Worm (Caenorhabditis elegans) whole organism, L1 larva: ENCODE measurements around the gene cpg-19.

Source experiments
- C04F5.9 ChIP-seq: sonication (generic microtip); optimal IDR thresholded peaks from 2 replicates; lab custom pipeline; 2016; ENCODE audit warnings: missing genetic modification characterization, missing compliant biosample characterization
- F16B12.6 ChIP-seq: fragments of 150-350 bp; optimal IDR thresholded peaks from 2 replicates; lab custom pipeline; 2014; ENCODE audit warnings: missing biosample characterization, missing genetic modification characterization
- Y116A8C.19 ChIP-seq: sonication (generic microtip); optimal IDR thresholded peaks from 2 replicates; lab custom pipeline; 2016; ENCODE audit warnings: missing compliant biosample characterization, missing genetic modification characterization, borderline replicate concordance
- alr-1 ChIP-seq: fragments of 200-800 bp; sonication (Bioruptor generic); optimal IDR thresholded peaks from 2 replicates; lab custom pipeline; 2018; ENCODE audit warnings: borderline replicate concordance, mild to moderate bottlenecking, missing genetic modification characterization, missing compliant biosample characterization
- aly-2 ChIP-seq: fragments of 150-350 bp; optimal IDR thresholded peaks from 2 replicates; lab custom pipeline; 2014; ENCODE audit warnings: missing biosample characterization, missing genetic modification characterization
- ama-1 ChIP-seq: fragments of 150-350 bp; optimal IDR thresholded peaks from 2 replicates; lab custom pipeline; 2014
- ceh-8 ChIP-seq: fragments of 200-800 bp; sonication (Bioruptor generic); optimal IDR thresholded peaks from 2 replicates; lab custom pipeline; 2018; ENCODE audit warnings: mild to moderate bottlenecking, missing genetic modification characterization, moderate library complexity, missing compliant biosample characterization
- ceh-82 ChIP-seq, 3 experiments: fragments of 150-350 bp in 1 of 3; sonication (generic microtip) in 2 of 3; optimal IDR thresholded peaks; 2 replicates each; lab custom pipeline; 2014 to 2017; ENCODE audit warnings: missing biosample characterization in 3 of 3, missing genetic modification characterization in 3 of 3
- dpl-1 ChIP-seq, 3 experiments: fragments of 150-350 bp in 2 of 3; sonication (generic microtip) in 1 of 3; optimal IDR thresholded peaks; 2 replicates each; lab custom pipeline; 2014 to 2017; ENCODE audit warnings: missing biosample characterization in 3 of 3, missing genetic modification characterization in 3 of 3, missing genetic modification reagents in 3 of 3
- dsc-1 ChIP-seq: sonication (generic microtip); optimal IDR thresholded peaks from 2 replicates; lab custom pipeline; 2016; ENCODE audit warnings: mild to moderate bottlenecking, missing genetic modification characterization, missing compliant biosample characterization
- egl-13 ChIP-seq: sonication (generic microtip); optimal IDR thresholded peaks from 2 replicates; lab custom pipeline; 2016; ENCODE audit warnings: missing genotype, missing genetic modification reagents, missing genetic modification characterization, missing compliant biosample characterization
- egl-27 ChIP-seq, 2 experiments: fragments of 150-350 bp in 1 of 2; sonication (generic microtip); optimal IDR thresholded peaks; 3 replicates each; lab custom pipeline; 2017 to 2018; ENCODE audit warnings: missing biosample characterization in 2 of 2, missing genetic modification characterization in 2 of 2, missing genetic modification reagents in 2 of 2
- elt-2 ChIP-seq: sonication (generic microtip); optimal IDR thresholded peaks from 2 replicates; lab custom pipeline; 2016; ENCODE audit warnings: missing genetic modification characterization, mild to moderate bottlenecking, inconsistent platforms, missing compliant biosample characterization, missing genetic modification reagents
- fkh-8 ChIP-seq: sonication (generic microtip); optimal IDR thresholded peaks from 2 replicates; lab custom pipeline; 2016; ENCODE audit warnings: mild to moderate bottlenecking, missing genetic modification characterization, missing compliant biosample characterization
- grh-1 ChIP-seq: fragments of 200-800 bp; sonication (Bioruptor generic); IDR thresholded peaks from 2 replicates; pipeline ENCODE4 v1.3.6; 2022; ENCODE audit warnings: missing genetic modification reagents, missing genetic modification characterization, missing compliant biosample characterization
- hlh-17 ChIP-seq: fragments of 200-800 bp; sonication (Bioruptor generic); optimal IDR thresholded peaks from 2 replicates; lab custom pipeline; 2018; ENCODE audit warnings: missing genetic modification characterization, mild to moderate bottlenecking, missing compliant biosample characterization, moderate library complexity, borderline replicate concordance
- hpl-2 ChIP-seq: fragments of 150-350 bp; optimal IDR thresholded peaks from 2 replicates; lab custom pipeline; 2014; ENCODE audit warnings: missing biosample characterization, missing genetic modification reagents, missing genetic modification characterization
- irx-1 ChIP-seq: sonication (generic microtip); optimal IDR thresholded peaks from 2 replicates; lab custom pipeline; 2016; ENCODE audit warnings: missing genetic modification characterization, missing compliant biosample characterization
- isw-1 ChIP-seq: fragments of 200-800 bp; sonication (Bioruptor generic); IDR thresholded peaks from 2 replicates; pipeline ENCODE4 v1.3.6; 2022; ENCODE audit warnings: missing genetic modification characterization, missing compliant biosample characterization
- jun-1 ChIP-seq: fragments of 150-350 bp; optimal IDR thresholded peaks from 2 replicates; lab custom pipeline; 2014; ENCODE audit warnings: missing biosample characterization, missing genetic modification reagents, missing genetic modification characterization
- lin-13 ChIP-seq: fragments of 150-350 bp; optimal IDR thresholded peaks from 2 replicates; lab custom pipeline; 2014; ENCODE audit warnings: missing biosample characterization, missing genetic modification reagents, missing genetic modification characterization
- lin-14 ChIP-seq: fragments of 200-800 bp; sonication (Bioruptor generic); optimal IDR thresholded peaks from 2 replicates; lab custom pipeline; 2018; ENCODE audit warnings: mild to moderate bottlenecking, missing genetic modification characterization, moderate library complexity, missing compliant biosample characterization
- lin-15B ChIP-seq: fragments of 150-350 bp; sonication (generic microtip); optimal IDR thresholded peaks from 3 replicates; lab custom pipeline; 2014; ENCODE audit warnings: missing biosample characterization, missing genetic modification characterization
- lin-35 ChIP-seq, 2 experiments: fragments of 150-350 bp; optimal IDR thresholded peaks; 2 replicates each; lab custom pipeline; 2014; ENCODE audit warnings: missing biosample characterization in 2 of 2, missing genetic modification characterization in 2 of 2, missing genetic modification reagents in 2 of 2
- lin-39 ChIP-seq: fragments of 150-350 bp; optimal IDR thresholded peaks from 2 replicates; lab custom pipeline; 2014; ENCODE audit warnings: missing biosample characterization, missing genetic modification reagents, missing genetic modification characterization
- lir-3 ChIP-seq: sonication (generic microtip); optimal IDR thresholded peaks from 2 replicates; lab custom pipeline; 2016; ENCODE audit warnings: mild to moderate bottlenecking, missing genetic modification characterization, moderate library complexity, missing compliant biosample characterization; ENCODE audit not compliant: poor library complexity
- lsy-2 ChIP-seq, 2 experiments: fragments of 150-350 bp; optimal IDR thresholded peaks; 2 replicates each; lab custom pipeline; 2014; ENCODE audit warnings: missing biosample characterization in 2 of 2, missing genetic modification characterization in 2 of 2
- mab-9 ChIP-seq: fragments of 200-800 bp; sonication (Bioruptor generic); IDR thresholded peaks from 2 replicates; pipeline ENCODE4 v1.3.6; 2022; ENCODE audit warnings: missing genetic modification reagents, missing genetic modification characterization, missing compliant biosample characterization
- mdl-1 ChIP-seq, 2 experiments: fragments of 150-350 bp; optimal IDR thresholded peaks; 2 replicates each; lab custom pipeline; 2014 to 2017; ENCODE audit warnings: missing biosample characterization in 2 of 2, missing genetic modification characterization in 2 of 2, inconsistent platforms in 1 of 2
- mef-2 ChIP-seq: fragments of 150-350 bp; optimal IDR thresholded peaks from 2 replicates; lab custom pipeline; 2014; ENCODE audit warnings: missing biosample characterization, missing genetic modification characterization
- mep-1 ChIP-seq: fragments of 150-350 bp; optimal IDR thresholded peaks from 2 replicates; lab custom pipeline; 2014; ENCODE audit warnings: missing biosample characterization, missing genetic modification characterization
- nhr-11 ChIP-seq: fragments of 150-350 bp; optimal IDR thresholded peaks from 2 replicates; lab custom pipeline; 2014; ENCODE audit warnings: missing biosample characterization, missing genetic modification characterization
- nhr-19 ChIP-seq: fragments of 200-800 bp; sonication (Bioruptor generic); conservative IDR thresholded peaks from 2 replicates; pipeline ENCODE4 v1.3.6; 2022; ENCODE audit warnings: missing genetic modification characterization, missing compliant biosample characterization
- nhr-20 ChIP-seq: sonication (generic microtip); optimal IDR thresholded peaks from 2 replicates; lab custom pipeline; 2016; ENCODE audit warnings: mild to moderate bottlenecking, missing genetic modification characterization, missing compliant biosample characterization
- nhr-237 ChIP-seq: fragments of 150-350 bp; optimal IDR thresholded peaks from 2 replicates; lab custom pipeline; 2014; ENCODE audit warnings: missing biosample characterization, missing genetic modification characterization
- nhr-28 ChIP-seq: fragments of 150-350 bp; optimal IDR thresholded peaks from 2 replicates; lab custom pipeline; 2014; ENCODE audit warnings: missing biosample characterization, missing genetic modification characterization
- nhr-47 ChIP-seq: sonication (generic microtip); optimal IDR thresholded peaks from 2 replicates; lab custom pipeline; 2016; ENCODE audit warnings: mild to moderate bottlenecking, missing genetic modification characterization, moderate library complexity, missing compliant biosample characterization
- nhr-71 ChIP-seq: sonication (generic microtip); optimal IDR thresholded peaks from 2 replicates; lab custom pipeline; 2016; ENCODE audit warnings: mild to moderate bottlenecking, missing genetic modification characterization, moderate library complexity, missing compliant biosample characterization
- nhr-84 ChIP-seq: sonication (generic microtip); optimal IDR thresholded peaks from 2 replicates; lab custom pipeline; 2017; ENCODE audit warnings: missing biosample characterization, missing genetic modification characterization
- nhr-85 ChIP-seq: sonication (generic microtip); peaks from one replicate; lab custom pipeline; 2016; ENCODE audit warnings: missing genetic modification characterization, inconsistent platforms, missing compliant biosample characterization
- nhr-90 ChIP-seq: sonication (generic microtip); optimal IDR thresholded peaks from 2 replicates; lab custom pipeline; 2016; ENCODE audit warnings: mild to moderate bottlenecking, missing genetic modification characterization, missing compliant biosample characterization; ENCODE audit not compliant: poor library complexity
- pag-3 ChIP-seq: sonication (generic microtip); optimal IDR thresholded peaks from 2 replicates; lab custom pipeline; 2017; ENCODE audit warnings: missing genetic modification characterization, mild to moderate bottlenecking, missing compliant biosample characterization, antibody characterized with exemption, borderline replicate concordance; ENCODE audit not compliant: insufficient read depth
- pqm-1 ChIP-seq: sonication (generic microtip); optimal IDR thresholded peaks from 3 replicates; lab custom pipeline; 2017; ENCODE audit warnings: missing biosample characterization, missing genetic modification characterization
- sox-4 ChIP-seq: sonication (generic microtip); optimal IDR thresholded peaks from 2 replicates; lab custom pipeline; 2016; ENCODE audit warnings: missing genetic modification characterization, missing compliant biosample characterization
- sptf-1 ChIP-seq: fragments of 150-350 bp; optimal IDR thresholded peaks from 2 replicates; lab custom pipeline; 2014; ENCODE audit warnings: missing biosample characterization, missing genetic modification characterization
- sup-37 ChIP-seq: fragments of 200-800 bp; sonication (Bioruptor generic); optimal IDR thresholded peaks from 2 replicates; lab custom pipeline; 2018; ENCODE audit warnings: mild to moderate bottlenecking, missing genetic modification characterization, missing compliant biosample characterization
- swsn-7 ChIP-seq: sonication (generic microtip); optimal IDR thresholded peaks from 2 replicates; lab custom pipeline; 2016; ENCODE audit warnings: missing genetic modification characterization, missing compliant biosample characterization
- unc-130 ChIP-seq: fragments of 150-350 bp; optimal IDR thresholded peaks from 2 replicates; lab custom pipeline; 2017; ENCODE audit warnings: missing biosample characterization, missing genetic modification characterization, inconsistent platforms
- unc-86 ChIP-seq: sonication (generic microtip); optimal IDR thresholded peaks from 2 replicates; lab custom pipeline; 2016; ENCODE audit warnings: missing genetic modification characterization, missing compliant biosample characterization
- unc-98 ChIP-seq: fragments of 200-800 bp; sonication (Bioruptor generic); IDR thresholded peaks from 2 replicates; pipeline ENCODE4 v1.3.6; 2022; ENCODE audit warnings: missing genetic modification characterization, missing compliant biosample characterization
- vab-15 ChIP-seq: sonication (generic microtip); optimal IDR thresholded peaks from 2 replicates; lab custom pipeline; 2017; ENCODE audit warnings: missing genotype, mild to moderate bottlenecking, missing genetic modification characterization, missing compliant biosample characterization
- xbp-1 ChIP-seq: sonication (generic microtip); optimal IDR thresholded peaks from 2 replicates; lab custom pipeline; 2016; ENCODE audit warnings: missing genetic modification characterization, missing compliant biosample characterization
- ztf-4 ChIP-seq: fragments of 150-350 bp; optimal IDR thresholded peaks from 2 replicates; lab custom pipeline; 2014; ENCODE audit warnings: missing biosample characterization, missing genetic modification characterization

cpg-19 gene

ce11 chrX:16655283-16655682, 33.7 kb downstream of the cpg-19 start:
- TF ChIP-seq jun-1 (tag; lab: Kevin White, UChicago) (no peak), unc-98 (no peak), unc-86 (tag; lab: Kevin White, UChicago) (no peak), nhr-47 (tag; lab: Kevin White, UChicago) (no peak), hpl-2 (no peak), mef-2 (no peak), grh-1 (no peak), nhr-11 (no peak), sox-4 (tag; lab: Kevin White, UChicago) (no peak), ceh-8 (GFP tag; lab: Kevin White, UChicago) (no peak), unc-130 (tag; lab: Kevin White, UChicago) (peak; percentile 30), lin-14 (GFP tag; lab: Kevin White, UChicago) (peak; percentile 72), ceh-82 (tag; optimal IDR thresholded peaks at IDR 0.05; lab: Kevin White, UChicago) (no peak), nhr-20 (tag; lab: Kevin White, UChicago) (no peak), lin-15B (tag; lab: Kevin White, UChicago) (no peak), mdl-1 (tag; optimal IDR thresholded peaks at IDR 0.05; lab: Kevin White, UChicago) (peak in 1 of 2 experiments; percentile 14), dpl-1 (GFP tag; optimal IDR thresholded peaks at IDR 0.05; lab: Kevin White, UChicago) (no peak), mab-9 (GFP tag; lab: Robert Waterston, UW) (no peak), alr-1 (no peak), vab-15 (no peak), ztf-4 (tag; lab: Kevin White, UChicago) (no peak), sup-37 (GFP tag; lab: Kevin White, UChicago) (no peak), egl-13 (tag; lab: Kevin White, UChicago) (no peak), swsn-7 (tag; lab: Kevin White, UChicago) (no peak), nhr-85 (tag; lab: Kevin White, UChicago) (no peak), hlh-17 (GFP tag; lab: Kevin White, UChicago) (no peak), irx-1 (tag; lab: Kevin White, UChicago) (no peak), ama-1 (no peak), nhr-71 (tag; lab: Kevin White, UChicago) (peak; percentile 58), isw-1 (GFP tag; lab: Robert Waterston, UW) (no peak), lir-3 (tag; lab: Kevin White, UChicago) (no peak), Y116A8C.19 (tag; lab: Kevin White, UChicago) (no peak), elt-2 (no peak), F16B12.6 (tag; lab: Kevin White, UChicago) (no peak), nhr-19 (0 out of 2 replicates have a peak, but pooled peaks have one; percentile 24), nhr-28 (tag; lab: Kevin White, UChicago) (no peak), pag-3 (tag; lab: Kevin White, UChicago) (no peak), lin-35 (GFP tag; optimal IDR thresholded peaks at IDR 0.05; lab: Kevin White, UChicago) (no peak), lsy-2 (tag; optimal IDR thresholded peaks at IDR 0.05; lab: Kevin White, UChicago) (peak in 1 of 2 experiments; percentile 18), lin-39 (tag; lab: Kevin White, UChicago) (no peak), nhr-237 (no peak), egl-27 (tag; optimal IDR thresholded peaks at IDR 0.05; lab: Kevin White, UChicago) (no peak), lin-13 (no peak), sptf-1 (tag; lab: Kevin White, UChicago) (no peak), dsc-1 (tag; lab: Kevin White, UChicago) (peak; percentile 27), C04F5.9 (tag; lab: Kevin White, UChicago) (no peak), xbp-1 (no peak), nhr-90 (tag; lab: Kevin White, UChicago) (no peak), aly-2 (tag; lab: Kevin White, UChicago) (no peak), nhr-84 (no peak), mep-1 (tag; lab: Kevin White, UChicago) (no peak), pqm-1 (tag; lab: Kevin White, UChicago) (no peak), fkh-8 (tag; lab: Kevin White, UChicago) (no peak)
